Worm (Caenorhabditis elegans) whole organism, L2 larva: ENCODE data around the gene gst-2.

Experiments used
- C34F6.9 ChIP-seq: fragments of 150-350 bp; optimal IDR thresholded peaks from 2 replicates; lab custom pipeline; 2014; ENCODE audit warnings: missing biosample characterization, missing genetic modification characterization
- R02D3.7 ChIP-seq: fragments of 150-350 bp; optimal IDR thresholded peaks from 2 replicates; lab custom pipeline; 2014; ENCODE audit warnings: missing biosample characterization, missing genetic modification characterization
- ZK546.5 ChIP-seq: sonication (generic microtip); optimal IDR thresholded peaks from 2 replicates; lab custom pipeline; 2017; ENCODE audit warnings: missing biosample characterization, missing genetic modification characterization
- aly-2 ChIP-seq: fragments of 150-350 bp; optimal IDR thresholded peaks from 2 replicates; lab custom pipeline; 2014; ENCODE audit warnings: missing biosample characterization, missing genetic modification characterization
- ama-1 ChIP-seq: fragments of 150-350 bp; optimal IDR thresholded peaks from 2 replicates; lab custom pipeline; 2018; ENCODE audit warnings: inconsistent platforms
- dmd-4 ChIP-seq: sonication (generic microtip); optimal IDR thresholded peaks from 2 replicates; lab custom pipeline; 2017; ENCODE audit warnings: missing biosample characterization, missing genetic modification characterization
- egl-27 ChIP-seq: sonication (generic microtip); optimal IDR thresholded peaks from 3 replicates; lab custom pipeline; 2017; ENCODE audit warnings: missing biosample characterization, missing genetic modification reagents, missing genetic modification characterization
- elt-1 ChIP-seq: fragments of 150-350 bp; optimal IDR thresholded peaks from 2 replicates; lab custom pipeline; 2014; ENCODE audit warnings: missing biosample characterization, missing genetic modification characterization
- elt-3 ChIP-seq: sonication (generic microtip); optimal IDR thresholded peaks from 2 replicates; lab custom pipeline; 2017; ENCODE audit warnings: missing biosample characterization, missing genetic modification characterization
- fos-1 ChIP-seq: fragments of 150-350 bp; optimal IDR thresholded peaks from 2 replicates; lab custom pipeline; 2014; ENCODE audit warnings: missing biosample characterization, missing genetic modification characterization
- gmeb-1 ChIP-seq: fragments of 150-350 bp; optimal IDR thresholded peaks from 2 replicates; lab custom pipeline; 2014; ENCODE audit warnings: missing biosample characterization, missing genetic modification characterization
- lin-13 ChIP-seq: fragments of 150-350 bp; optimal IDR thresholded peaks from 2 replicates; lab custom pipeline; 2014; ENCODE audit warnings: missing biosample characterization, missing genetic modification reagents, missing genetic modification characterization
- lin-39 ChIP-seq: fragments of 150-350 bp; optimal IDR thresholded peaks from 2 replicates; lab custom pipeline; 2014; ENCODE audit warnings: missing biosample characterization, missing genetic modification reagents, missing genetic modification characterization
- lsy-2 ChIP-seq, 2 experiments: fragments of 150-350 bp in 1 of 2; sonication (generic microtip) in 1 of 2; optimal IDR thresholded peaks; 2 replicates each; lab custom pipeline; 2014 to 2017; ENCODE audit warnings: missing biosample characterization in 2 of 2, missing genetic modification characterization in 2 of 2
- mbf-1 ChIP-seq: sonication (generic microtip); optimal IDR thresholded peaks from 2 replicates; lab custom pipeline; 2017; ENCODE audit warnings: missing biosample characterization, missing genetic modification characterization
- mdl-1 ChIP-seq, 2 experiments: fragments of 150-350 bp in 1 of 2; sonication (generic microtip) in 1 of 2; optimal IDR thresholded peaks; 2 replicates each; lab custom pipeline; 2017; ENCODE audit warnings: missing biosample characterization in 2 of 2, missing genetic modification characterization in 2 of 2
- nhr-10 ChIP-seq: sonication (generic microtip); optimal IDR thresholded peaks from 2 replicates; lab custom pipeline; 2017; ENCODE audit warnings: missing biosample characterization, missing genetic modification characterization
- nhr-12 ChIP-seq: fragments of 150-350 bp; optimal IDR thresholded peaks from 2 replicates; lab custom pipeline; 2014; ENCODE audit warnings: missing biosample characterization, missing genetic modification characterization
- nhr-129 ChIP-seq: fragments of 150-350 bp; optimal IDR thresholded peaks from 2 replicates; lab custom pipeline; 2014; ENCODE audit warnings: missing biosample characterization, missing genetic modification characterization
- nhr-21 ChIP-seq: fragments of 150-350 bp; optimal IDR thresholded peaks from 2 replicates; lab custom pipeline; 2014; ENCODE audit warnings: missing biosample characterization, missing genetic modification characterization
- nhr-23 ChIP-seq: fragments of 150-350 bp; optimal IDR thresholded peaks from 2 replicates; lab custom pipeline; 2014; ENCODE audit warnings: missing biosample characterization, missing genetic modification reagents, missing genetic modification characterization
- nhr-237 ChIP-seq: fragments of 150-350 bp; optimal IDR thresholded peaks from 2 replicates; lab custom pipeline; 2014; ENCODE audit warnings: missing biosample characterization, missing genetic modification characterization
- nhr-25 ChIP-seq: fragments of 150-350 bp; sonication (generic microtip); optimal IDR thresholded peaks from 3 replicates; lab custom pipeline; 2014; ENCODE audit warnings: missing biosample characterization, missing genetic modification characterization
- nhr-6 ChIP-seq: fragments of 150-350 bp; optimal IDR thresholded peaks from 2 replicates; lab custom pipeline; 2014; ENCODE audit warnings: missing biosample characterization, missing genetic modification characterization
- nhr-77 ChIP-seq: fragments of 150-350 bp; optimal IDR thresholded peaks from 2 replicates; lab custom pipeline; 2014; ENCODE audit warnings: missing biosample characterization, missing genetic modification characterization
- peb-1 ChIP-seq: fragments of 150-350 bp; optimal IDR thresholded peaks from 2 replicates; lab custom pipeline; 2014; ENCODE audit warnings: missing biosample characterization, missing genetic modification characterization
- sem-4 ChIP-seq: fragments of 150-350 bp; optimal IDR thresholded peaks from 2 replicates; lab custom pipeline; 2014; ENCODE audit warnings: missing biosample characterization, missing genetic modification reagents, missing genetic modification characterization
- skn-1 ChIP-seq: sonication (generic microtip); optimal IDR thresholded peaks from 2 replicates; lab custom pipeline; 2017; ENCODE audit warnings: missing biosample characterization, missing genetic modification characterization
- unc-39 ChIP-seq: fragments of 150-350 bp; optimal IDR thresholded peaks from 2 replicates; lab custom pipeline; 2014; ENCODE audit warnings: missing biosample characterization, missing genetic modification characterization
- unc-55 ChIP-seq: fragments of 150-350 bp; sonication (generic microtip); optimal IDR thresholded peaks from 3 replicates; lab custom pipeline; 2014; ENCODE audit warnings: missing biosample characterization, missing genetic modification reagents, missing genetic modification characterization
- unc-62 ChIP-seq: fragments of 150-350 bp; optimal IDR thresholded peaks from 2 replicates; lab custom pipeline; 2014; ENCODE audit warnings: missing biosample characterization, missing genetic modification reagents, missing genetic modification characterization
- zag-1 ChIP-seq: fragments of 150-350 bp; optimal IDR thresholded peaks from 2 replicates; lab custom pipeline; 2014; ENCODE audit warnings: missing biosample characterization, missing genetic modification characterization
- ztf-1 ChIP-seq: fragments of 200-800 bp; sonication (Bioruptor generic); conservative IDR thresholded peaks from 2 replicates; pipeline ENCODE4 v1.3.6; 2022; ENCODE audit warnings: missing genetic modification characterization, missing compliant biosample characterization
- ztf-11 ChIP-seq: sonication (generic microtip); optimal IDR thresholded peaks from 2 replicates; lab custom pipeline; 2017; ENCODE audit warnings: missing biosample characterization, missing genetic modification characterization
- ztf-4 ChIP-seq: fragments of 150-350 bp; optimal IDR thresholded peaks from 2 replicates; lab custom pipeline; 2014; ENCODE audit warnings: missing biosample characterization, missing genetic modification characterization

The gst-2 gene

ce11 chrIV:10112570-10112969 lies 29.3 kb downstream of the gst-2 start, which contains the start of gene nsph-3.2:
TSS of gene nsph-3.2 (plus strand) at chrIV:10112870.
- TF ChIP-seq nhr-6 (no peak), sem-4 (tag; lab: Kevin White, UChicago) (no peak), egl-27 (no peak), skn-1 (tag; lab: Kevin White, UChicago) (no peak), aly-2 (no peak), unc-55 (GFP tag; lab: Kevin White, UChicago) (no peak), nhr-237 (tag; lab: Kevin White, UChicago) (no peak), zag-1 (tag; lab: Kevin White, UChicago) (no peak), lin-13 (no peak), ZK546.5 (tag; lab: Kevin White, UChicago) (no peak), unc-62 (GFP tag; lab: Kevin White, UChicago) (no peak), elt-3 (tag; lab: Kevin White, UChicago) (no peak), ama-1 (no peak), nhr-129 (no peak), lin-39 (tag; lab: Kevin White, UChicago) (no peak), nhr-21 (tag; lab: Kevin White, UChicago) (no peak), ztf-1 (no peak), fos-1 (tag; lab: Kevin White, UChicago) (no peak)

- TF ChIP-seq lin-39 (tag; lab: Kevin White, UChicago), result no peak
- TF ChIP-seq C34F6.9, result no peak
- no peak for TF ChIP-seq elt-3 (tag; lab: Kevin White, UChicago)
- no peak for TF ChIP-seq nhr-25 (tag; lab: Kevin White, UChicago)
- TF ChIP-seq skn-1 (tag; lab: Kevin White, UChicago), result no peak
- no peak for TF ChIP-seq nhr-10
- TF ChIP-seq unc-55 (GFP tag; lab: Kevin White, UChicago), result no peak
- no peak for TF ChIP-seq ama-1
- no peak for TF ChIP-seq dmd-4 (tag; lab: Kevin White, UChicago)
Measured at ce11 chrIV:10111441-10111840, 30.4 kb downstream of the gst-2 start, which contains the start of gene spch-1. TSS of gene spch-1 (minus strand) at chrIV:10111541.

- no peak for TF ChIP-seq sem-4 (tag; lab: Kevin White, UChicago)
- TF ChIP-seq, all 48 proteins: peak for 0
Measured at ce11 chrIV:10110870-10111269, 31.0 kb downstream of the gst-2 start.

- TF ChIP-seq nhr-23 (tag; lab: Kevin White, UChicago), result no peak
- TF ChIP-seq nhr-77, result no peak
- TF ChIP-seq lsy-2 (tag; optimal IDR thresholded peaks at IDR 0.05; lab: Kevin White, UChicago), result no peak
- TF ChIP-seq nhr-6, result no peak
- TF ChIP-seq mbf-1, result no peak
- no peak for TF ChIP-seq sem-4 (tag; lab: Kevin White, UChicago)
- TF ChIP-seq lin-39 (tag; lab: Kevin White, UChicago), result no peak
- no peak for TF ChIP-seq unc-39 (tag; lab: Kevin White, UChicago)
- no peak for TF ChIP-seq aly-2
- no peak for TF ChIP-seq elt-3 (tag; lab: Kevin White, UChicago)
- no peak for TF ChIP-seq nhr-237 (tag; lab: Kevin White, UChicago)
- TF ChIP-seq nhr-12 (tag; lab: Kevin White, UChicago), result no peak
- no peak for TF ChIP-seq mdl-1 (tag; optimal IDR thresholded peaks at IDR 0.05; lab: Kevin White, UChicago)
- TF ChIP-seq ztf-4, result no peak
- TF ChIP-seq ztf-11, result no peak
- TF ChIP-seq C34F6.9, result no peak
- no peak for TF ChIP-seq nhr-25 (tag; lab: Kevin White, UChicago)
- TF ChIP-seq gmeb-1, result no peak
- no peak for TF ChIP-seq skn-1 (tag; lab: Kevin White, UChicago)
Measured at ce11 chrIV:10110417-10110816, 31.4 kb downstream of the gst-2 start, which contains the start of gene egl-38. TSS of gene egl-38 (minus strand) at chrIV:10110517.

- TF ChIP-seq fos-1 (tag; lab: Kevin White, UChicago), result no peak
- TF ChIP-seq nhr-12 (tag; lab: Kevin White, UChicago), result no peak
- TF ChIP-seq unc-39 (tag; lab: Kevin White, UChicago), result no peak
- TF ChIP-seq nhr-129, result no peak
- no peak for TF ChIP-seq lsy-2 (tag; optimal IDR thresholded peaks at IDR 0.05; lab: Kevin White, UChicago)
- TF ChIP-seq R02D3.7, result peak; percentile 55
Measured at ce11 chrIV:10096881-10097280, 45.0 kb downstream of the gst-2 start, which contains the start of gene dis-3. TSS of gene dis-3 (plus strand) at chrIV:10097202.

ce11 chrIV:10095171-10095570 lies 46.7 kb downstream of the gst-2 start, which contains the start of the genes C04G2.5 and msp-36:
TSS of gene C04G2.5 (minus strand) at chrIV:10095271.
TSS of gene msp-36 (plus strand) at chrIV:10095433.
- TF ChIP-seq peb-1 (tag; lab: Kevin White, UChicago), result no peak
- TF ChIP-seq nhr-129, result no peak
- TF ChIP-seq ZK546.5 (tag; lab: Kevin White, UChicago), result no peak
- TF ChIP-seq R02D3.7, result no peak
- no peak for TF ChIP-seq fos-1 (tag; lab: Kevin White, UChicago)
- no peak for TF ChIP-seq elt-1
- TF ChIP-seq nhr-23 (tag; lab: Kevin White, UChicago), result no peak
